Worm (Caenorhabditis elegans) whole organism, late embryonic: ENCODE results near the gene dao-6.
A peak's percentile ranks its signal among the peaks of the same experiment; 100 is the strongest.

Experiments used
- C08G9.2 ChIP-seq: sonication (generic microtip); optimal IDR thresholded peaks from 2 replicates; lab custom pipeline; 2016; ENCODE audit warnings: mild to moderate bottlenecking, missing genetic modification characterization, moderate library complexity, missing compliant biosample characterization
- C38D4.7 ChIP-seq: fragments of 200-800 bp; sonication (Bioruptor generic); optimal IDR thresholded peaks from 2 replicates; lab custom pipeline; 2018; ENCODE audit warnings: mild to moderate bottlenecking, missing genetic modification characterization, moderate library complexity, missing compliant biosample characterization
- F13H6.1 ChIP-seq: sonication (generic microtip); optimal IDR thresholded peaks from 2 replicates; lab custom pipeline; 2016; ENCODE audit warnings: missing genetic modification characterization, missing compliant biosample characterization
- K02D7.2 ChIP-seq: sonication (generic microtip); optimal IDR thresholded peaks from 2 replicates; lab custom pipeline; 2017; ENCODE audit warnings: mild to moderate bottlenecking, missing genetic modification characterization, missing compliant biosample characterization
- T23F11.4 ChIP-seq: fragments of 200-800 bp; sonication (Bioruptor generic); optimal IDR thresholded peaks from 2 replicates; lab custom pipeline; 2018; ENCODE audit warnings: mild to moderate bottlenecking, missing genetic modification characterization, missing compliant biosample characterization
- ama-1 ChIP-seq: fragments of 150-350 bp; optimal IDR thresholded peaks from 2 replicates; lab custom pipeline; 2014
- ceh-14 ChIP-seq: sonication (generic microtip); optimal IDR thresholded peaks from 2 replicates; lab custom pipeline; 2016; ENCODE audit warnings: missing genotype, missing genetic modification characterization, missing compliant biosample characterization
- ceh-30 ChIP-seq: fragments of 150-350 bp; optimal IDR thresholded peaks from 2 replicates; lab custom pipeline; 2014; ENCODE audit warnings: missing biosample characterization, missing genetic modification characterization
- ceh-31 ChIP-seq: sonication (generic microtip); optimal IDR thresholded peaks from 2 replicates; lab custom pipeline; 2016; ENCODE audit warnings: missing genetic modification characterization, missing compliant biosample characterization
- ceh-34 ChIP-seq: sonication (generic microtip); optimal IDR thresholded peaks from 2 replicates; lab custom pipeline; 2016; ENCODE audit warnings: mild to moderate bottlenecking, missing genetic modification characterization, missing compliant biosample characterization
- ceh-45 ChIP-seq: fragments of 200-800 bp; sonication (Bioruptor generic); IDR thresholded peaks from 2 replicates; pipeline ENCODE4 v1.3.6; 2022; ENCODE audit warnings: missing genetic modification reagents, missing genetic modification characterization, missing compliant biosample characterization
- ceh-48 ChIP-seq: sonication (generic microtip); optimal IDR thresholded peaks from 2 replicates; lab custom pipeline; 2016; ENCODE audit warnings: missing genetic modification characterization, inconsistent platforms, missing compliant biosample characterization
- ceh-6 ChIP-seq: fragments of 200-800 bp; sonication (Bioruptor generic); optimal IDR thresholded peaks from 2 replicates; lab custom pipeline; 2018; ENCODE audit warnings: mild to moderate bottlenecking, missing genetic modification characterization, missing compliant biosample characterization
- che-1 ChIP-seq: sonication (generic microtip); optimal IDR thresholded peaks from 2 replicates; lab custom pipeline; 2016; ENCODE audit warnings: mild to moderate bottlenecking, missing genetic modification characterization, missing compliant biosample characterization
- elt-2 ChIP-seq: sonication (generic microtip); optimal IDR thresholded peaks from 2 replicates; lab custom pipeline; 2016; ENCODE audit warnings: missing genetic modification reagents, missing genetic modification characterization, missing compliant biosample characterization
- elt-4 ChIP-seq: sonication (generic microtip); optimal IDR thresholded peaks from 2 replicates; lab custom pipeline; 2016; ENCODE audit warnings: missing genetic modification characterization, missing compliant biosample characterization
- fax-1 ChIP-seq: sonication (generic microtip); optimal IDR thresholded peaks from 2 replicates; lab custom pipeline; 2016; ENCODE audit warnings: missing genotype, missing genetic modification characterization, missing compliant biosample characterization
- fkh-10 ChIP-seq: fragments of 150-350 bp; optimal IDR thresholded peaks from 2 replicates; lab custom pipeline; 2014; ENCODE audit warnings: missing biosample characterization, missing genetic modification reagents, missing genetic modification characterization
- fkh-6 ChIP-seq: sonication (generic microtip); optimal IDR thresholded peaks from 2 replicates; lab custom pipeline; 2016; ENCODE audit warnings: missing genetic modification characterization, missing compliant biosample characterization
- gmeb-2 ChIP-seq: sonication (generic microtip); optimal IDR thresholded peaks from 2 replicates; lab custom pipeline; 2016; ENCODE audit warnings: missing genetic modification characterization, inconsistent platforms, missing compliant biosample characterization
- hlh-30 ChIP-seq: sonication (generic microtip); optimal IDR thresholded peaks from 2 replicates; lab custom pipeline; 2017; ENCODE audit warnings: antibody characterized with exemption, missing genetic modification characterization, missing compliant biosample characterization; ENCODE audit not compliant: insufficient read depth
- lin-11 ChIP-seq: fragments of 200-800 bp; sonication (Bioruptor generic); optimal IDR thresholded peaks from 2 replicates; lab custom pipeline; 2018; ENCODE audit warnings: mild to moderate bottlenecking, missing genetic modification characterization, missing compliant biosample characterization
- nfya-1 ChIP-seq: sonication (generic microtip); optimal IDR thresholded peaks from 2 replicates; lab custom pipeline; 2017; ENCODE audit warnings: missing genetic modification characterization, mild to moderate bottlenecking, missing compliant biosample characterization, antibody characterized with exemption, moderate library complexity
- npax-4 ChIP-seq: sonication (generic microtip); optimal IDR thresholded peaks from 2 replicates; lab custom pipeline; 2016; ENCODE audit warnings: missing genetic modification characterization, missing compliant biosample characterization
- odd-2 ChIP-seq: sonication (generic microtip); optimal IDR thresholded peaks from 2 replicates; lab custom pipeline; 2017; ENCODE audit warnings: antibody characterized with exemption, mild to moderate bottlenecking, missing genetic modification characterization, missing compliant biosample characterization
- pag-3 ChIP-seq: sonication (generic microtip); optimal IDR thresholded peaks from 2 replicates; lab custom pipeline; 2016; ENCODE audit warnings: missing compliant biosample characterization, missing genetic modification characterization, borderline replicate concordance
- pat-9 ChIP-seq: fragments of 200-800 bp; sonication (Bioruptor generic); optimal IDR thresholded peaks from 2 replicates; lab custom pipeline; 2018; ENCODE audit warnings: mild to moderate bottlenecking, missing genetic modification characterization, moderate library complexity, missing compliant biosample characterization
- pax-1 ChIP-seq: fragments of 150-350 bp; optimal IDR thresholded peaks from 2 replicates; lab custom pipeline; 2014; ENCODE audit warnings: missing biosample characterization, missing genetic modification characterization
- pha-2 ChIP-seq: sonication (generic microtip); optimal IDR thresholded peaks from 2 replicates; lab custom pipeline; 2017; ENCODE audit warnings: mild to moderate bottlenecking, missing genetic modification characterization, missing compliant biosample characterization
- pha-4 ChIP-seq: fragments of 150-350 bp; optimal IDR thresholded peaks from 2 replicates; lab custom pipeline; 2018; ENCODE audit warnings: missing biosample characterization, missing genetic modification reagents, missing genetic modification characterization
- sox-2 ChIP-seq: fragments of 200-800 bp; sonication (Bioruptor generic); IDR thresholded peaks from 2 replicates; pipeline ENCODE4 v1.3.6; 2022; ENCODE audit warnings: missing genetic modification reagents, missing genetic modification characterization, missing compliant biosample characterization
- sox-4 ChIP-seq: sonication (generic microtip); optimal IDR thresholded peaks from 2 replicates; lab custom pipeline; 2017; ENCODE audit warnings: mild to moderate bottlenecking, missing genetic modification characterization, inconsistent platforms, missing compliant biosample characterization
- tbx-2 ChIP-seq: sonication (generic microtip); optimal IDR thresholded peaks from 2 replicates; lab custom pipeline; 2016; ENCODE audit warnings: missing genetic modification characterization, missing compliant biosample characterization
- tbx-7 ChIP-seq: sonication (generic microtip); optimal IDR thresholded peaks from 2 replicates; lab custom pipeline; 2016; ENCODE audit warnings: missing genotype, missing genetic modification characterization, missing compliant biosample characterization
- unc-3 ChIP-seq, 2 experiments: fragments of 200-800 bp in 1 of 2; sonication (Bioruptor generic) in 1 of 2; sonication (generic microtip) in 1 of 2; conservative IDR thresholded peaks in 1 of 2; optimal IDR thresholded peaks in 1 of 2; 2 replicates each; pipeline versions ENCODE4 v1.3.6 to Lab custom; 2016 to 2022; ENCODE audit warnings: missing compliant biosample characterization in 2 of 2, missing genetic modification characterization in 2 of 2, missing genetic modification reagents in 1 of 2
- unc-42 ChIP-seq: sonication (generic microtip); optimal IDR thresholded peaks from 2 replicates; lab custom pipeline; 2016; ENCODE audit warnings: missing genotype, missing genetic modification characterization, missing compliant biosample characterization
- zip-5 ChIP-seq: sonication (generic microtip); optimal IDR thresholded peaks from 2 replicates; lab custom pipeline; 2016; ENCODE audit warnings: missing genetic modification characterization, missing compliant biosample characterization
- ztf-16 ChIP-seq: sonication (generic microtip); optimal IDR thresholded peaks from 2 replicates; lab custom pipeline; 2017; ENCODE audit warnings: missing genetic modification characterization, missing compliant biosample characterization

Gene dao-6

ce11 chrIII:9703747-9704605, 32.0 kb downstream of the dao-6 start (continued):
- TF ChIP-seq pag-3 (tag; lab: Kevin White, UChicago): no peak
- no peak for TF ChIP-seq pat-9 (tag; lab: Kevin White, UChicago)
- no peak for TF ChIP-seq zip-5 (tag; lab: Kevin White, UChicago)
- TF ChIP-seq elt-2 (tag; lab: Kevin White, UChicago): no peak
- no peak for TF ChIP-seq K02D7.2 (tag; lab: Kevin White, UChicago)
- TF ChIP-seq fax-1: no peak
- TF ChIP-seq ceh-31: peak; percentile 67
- no peak for TF ChIP-seq ztf-16 (tag; lab: Kevin White, UChicago)
- TF ChIP-seq T23F11.4 (GFP tag; lab: Kevin White, UChicago): no peak
- TF ChIP-seq sox-2 (GFP tag; lab: Robert Waterston, UW): no peak
- TF ChIP-seq nfya-1 (tag; lab: Kevin White, UChicago): no peak
- TF ChIP-seq lin-11: no peak
- TF ChIP-seq pha-4 (tag; lab: Kevin White, UChicago): no peak
- no peak for TF ChIP-seq hlh-30 (tag; lab: Kevin White, UChicago)
- no peak for TF ChIP-seq C38D4.7 (GFP tag; lab: Kevin White, UChicago)
- TF ChIP-seq unc-42 (tag; lab: Kevin White, UChicago): peak; percentile 73
- no peak for TF ChIP-seq C08G9.2 (tag; lab: Kevin White, UChicago)
- TF ChIP-seq ceh-6 (GFP tag; lab: Kevin White, UChicago): no peak
- no peak for TF ChIP-seq tbx-7 (tag; lab: Kevin White, UChicago)
- no peak for TF ChIP-seq pha-2 (tag; lab: Kevin White, UChicago)
- no peak for TF ChIP-seq ceh-30 (tag; lab: Kevin White, UChicago)
- TF ChIP-seq fkh-10 (GFP tag; lab: Kevin White, UChicago): no peak
- TF ChIP-seq fkh-6 (tag; lab: Kevin White, UChicago): no peak
- TF ChIP-seq gmeb-2 (tag; lab: Kevin White, UChicago): no peak
- TF ChIP-seq pax-1 (tag; lab: Kevin White, UChicago): no peak
- TF ChIP-seq sox-4: no peak
- TF ChIP-seq ama-1 (lab: Kevin White, UChicago): no peak
- TF ChIP-seq ceh-45 (GFP tag; lab: Robert Waterston, UW): no peak
- no peak for TF ChIP-seq che-1 (tag; lab: Kevin White, UChicago)
- TF ChIP-seq odd-2 (tag; lab: Kevin White, UChicago): no peak

ce11 chrIII:9702665-9703252, 33.2 kb downstream of the dao-6 start:
- no peak for TF ChIP-seq fax-1
- TF ChIP-seq ceh-48: no peak
- TF ChIP-seq pat-9 (tag; lab: Kevin White, UChicago): no peak
- TF ChIP-seq npax-4: no peak
- TF ChIP-seq F13H6.1 (tag; lab: Kevin White, UChicago): no peak
- no peak for TF ChIP-seq unc-3 (GFP tag; conservative IDR thresholded peaks at IDR 0.05; lab: Robert Waterston, UW)
- no peak for TF ChIP-seq unc-3 (tag; optimal IDR thresholded peaks at IDR 0.05; lab: Kevin White, UChicago)
- peak; percentile 40 for TF ChIP-seq tbx-2 (tag; lab: Kevin White, UChicago)
- TF ChIP-seq ceh-14 (tag; lab: Kevin White, UChicago): peak; percentile 12
- TF ChIP-seq hlh-30 (tag; lab: Kevin White, UChicago): no peak

ce11 chrIII:9701798-9702197, 34.2 kb downstream of the dao-6 start:
- no peak for TF ChIP-seq elt-4
- TF ChIP-seq ceh-34 (tag; lab: Kevin White, UChicago): no peak
- TF ChIP-seq, all 69 proteins: peak for 0
